Fruit fly (Drosophila melanogaster) whole organism, embryonic: Measurements from ENCODE around the gene CG3651.

Experiments
- Antp ChIP-seq: fragments of 200-800 bp; sonication (Bioruptor generic); optimal IDR thresholded peaks from 3 replicates; lab custom pipeline; 2016; ENCODE audit warnings: missing biosample characterization, missing genetic modification characterization
- B-H1 ChIP-seq: fragments of 200-800 bp; sonication (Bioruptor generic); IDR thresholded peaks from 3 replicates; pipeline ENCODE4 v1.3.6; 2022; ENCODE audit warnings: missing biosample characterization, missing genetic modification characterization
- Bgb ChIP-seq: fragments of 200-800 bp; sonication (Bioruptor generic); IDR thresholded peaks from 2 replicates; pipeline ENCODE4 v1.3.6; 2022; ENCODE audit warnings: missing biosample characterization, missing genetic modification characterization; ENCODE audit not compliant: partially characterized antibody
- CG10274 ChIP-seq: fragments of 200-800 bp; sonication (Bioruptor generic); optimal IDR thresholded peaks from 3 replicates; lab custom pipeline; 2017; ENCODE audit warnings: missing biosample characterization, mild to moderate bottlenecking, missing genetic modification characterization
- CG11093 ChIP-seq: fragments of 200-800 bp; sonication (Bioruptor generic); IDR thresholded peaks from 3 replicates; pipeline ENCODE4 v1.3.6; 2022; ENCODE audit warnings: missing biosample characterization, missing genetic modification characterization
- CG11723 ChIP-seq: fragments of 200-800 bp; sonication (Bioruptor generic); optimal IDR thresholded peaks from 2 replicates; lab custom pipeline; 2017; ENCODE audit warnings: missing biosample characterization, mild to moderate bottlenecking, missing genetic modification characterization
- CG1233 ChIP-seq: fragments of 200-800 bp; sonication (Bioruptor generic); optimal IDR thresholded peaks from 4 replicates; lab custom pipeline; 2018; ENCODE audit warnings: missing biosample characterization, mild to moderate bottlenecking, missing genetic modification characterization
- CG13775 ChIP-seq: fragments of 200-800 bp; sonication (Bioruptor generic); optimal IDR thresholded peaks from 3 replicates; lab custom pipeline; 2017; ENCODE audit warnings: missing biosample characterization, mild to moderate bottlenecking, missing genetic modification characterization
- CG14667 ChIP-seq: fragments of 200-800 bp; sonication (Bioruptor generic); IDR thresholded peaks from 2 replicates; pipeline ENCODE4 v1.3.6; 2022; ENCODE audit warnings: missing biosample characterization, missing genetic modification characterization
- CG14710 ChIP-seq: fragments of 200-800 bp; sonication (Bioruptor generic); optimal IDR thresholded peaks from 3 replicates; lab custom pipeline; 2019; ENCODE audit warnings: missing biosample characterization, mild to moderate bottlenecking, missing genetic modification characterization, moderate library complexity
- CG15011 ChIP-seq: fragments of 200-800 bp; sonication (Bioruptor generic); optimal IDR thresholded peaks from 3 replicates; lab custom pipeline; 2018; ENCODE audit warnings: missing biosample characterization, mild to moderate bottlenecking, missing genetic modification characterization
- CG15479 ChIP-seq: fragments of 200-800 bp; sonication (Bioruptor generic); optimal IDR thresholded peaks from 3 replicates; lab custom pipeline; 2019; ENCODE audit warnings: missing biosample characterization, mild to moderate bottlenecking, missing genetic modification characterization, moderate library complexity
- CG15514 ChIP-seq: fragments of 200-800 bp; sonication (Bioruptor generic); optimal IDR thresholded peaks from 3 replicates; lab custom pipeline; 2017; ENCODE audit warnings: missing biosample characterization, missing genetic modification characterization, mild to moderate bottlenecking, moderate library complexity, missing genetic modification reagents
- CG1603 ChIP-seq: fragments of 200-800 bp; sonication (Bioruptor generic); optimal IDR thresholded peaks from 2 replicates; lab custom pipeline; 2019; ENCODE audit warnings: missing biosample characterization, mild to moderate bottlenecking, missing genetic modification characterization, moderate library complexity
- CG16779 ChIP-seq: fragments of 200-800 bp; sonication (Bioruptor generic); IDR thresholded peaks from 2 replicates; pipeline ENCODE4 v1.3.6; 2022; ENCODE audit warnings: missing biosample characterization, missing genetic modification characterization
- CG16863 ChIP-seq: fragments of 200-800 bp; sonication (Bioruptor generic); optimal IDR thresholded peaks from 3 replicates; lab custom pipeline; 2016; ENCODE audit warnings: missing biosample characterization, missing genetic modification characterization
- CG17385 ChIP-seq: fragments of 200-800 bp; sonication (Bioruptor generic); optimal IDR thresholded peaks from 3 replicates; lab custom pipeline; 2018; ENCODE audit warnings: missing biosample characterization, mild to moderate bottlenecking, missing genetic modification characterization
- CG1832 ChIP-seq: fragments of 200-800 bp; sonication (Bioruptor generic); optimal IDR thresholded peaks from 2 replicates; lab custom pipeline; 2017; ENCODE audit warnings: missing biosample characterization, mild to moderate bottlenecking, missing genetic modification characterization, inconsistent platforms
- CG30403 ChIP-seq: fragments of 200-800 bp; sonication (Bioruptor generic); optimal IDR thresholded peaks from 3 replicates; lab custom pipeline; 2016; ENCODE audit warnings: missing biosample characterization, missing genetic modification characterization
- CG3163 ChIP-seq: fragments of 200-800 bp; sonication (Bioruptor generic); optimal IDR thresholded peaks from 3 replicates; lab custom pipeline; 2016; ENCODE audit warnings: missing biosample characterization, missing genetic modification characterization
- CG4820 ChIP-seq: fragments of 200-800 bp; sonication (Bioruptor generic); optimal IDR thresholded peaks from 3 replicates; lab custom pipeline; 2016; ENCODE audit warnings: missing biosample characterization, missing genetic modification characterization
- CG6813 ChIP-seq: fragments of 200-800 bp; sonication (Bioruptor generic); optimal IDR thresholded peaks from 2 replicates; lab custom pipeline; 2017; ENCODE audit warnings: missing biosample characterization, missing genetic modification characterization, mild to moderate bottlenecking, moderate library complexity, missing genetic modification reagents
- CG7928 ChIP-seq: fragments of 200-800 bp; sonication (Bioruptor generic); optimal IDR thresholded peaks from 2 replicates; lab custom pipeline; 2017; ENCODE audit warnings: missing biosample characterization, mild to moderate bottlenecking, missing genetic modification characterization
- CG8089 ChIP-seq: fragments of 200-800 bp; sonication (Bioruptor generic); optimal IDR thresholded peaks from 3 replicates; lab custom pipeline; 2016; ENCODE audit warnings: missing biosample characterization, missing genetic modification characterization
- CG9817 ChIP-seq: fragments of 200-800 bp; sonication (Bioruptor generic); optimal IDR thresholded peaks from 2 replicates; lab custom pipeline; 2018; ENCODE audit warnings: missing biosample characterization, mild to moderate bottlenecking, missing genetic modification characterization, moderate library complexity
- CoRest ChIP-seq: fragments of 200-800 bp; sonication (Bioruptor generic); optimal IDR thresholded peaks from 3 replicates; lab custom pipeline; 2018; ENCODE audit warnings: missing biosample characterization, mild to moderate bottlenecking, missing genetic modification characterization, moderate library complexity
- D19B ChIP-seq: fragments of 200-800 bp; sonication (Bioruptor generic); optimal IDR thresholded peaks from 2 replicates; lab custom pipeline; 2017; ENCODE audit warnings: missing biosample characterization, mild to moderate bottlenecking, missing genetic modification characterization
- Dref ChIP-seq: fragments of 200-800 bp; sonication (Bioruptor generic); IDR thresholded peaks from 2 replicates; pipeline ENCODE4 v1.3.6; 2022; ENCODE audit warnings: missing biosample characterization, missing genetic modification characterization
- Gug ChIP-seq: fragments of 200-800 bp; sonication (Bioruptor generic); IDR thresholded peaks from 4 replicates; pipeline ENCODE4 v1.3.6; 2022; ENCODE audit warnings: missing biosample characterization, missing genetic modification characterization
- Hr39 ChIP-seq: fragments of >200 bp; optimal IDR thresholded peaks from 2 replicates; lab custom pipeline; 2017
- Hr78 ChIP-seq, 2 experiments: fragments of 200-800 bp in 1 of 2; fragments of >200 bp in 1 of 2; sonication (Bioruptor generic) in 1 of 2; optimal IDR thresholded peaks; 2 replicates each; lab custom pipeline; 2017 to 2019; ENCODE audit warnings: missing biosample characterization in 2 of 2, missing genetic modification characterization in 2 of 2, mild to moderate bottlenecking in 1 of 2, moderate library complexity in 1 of 2
- Ptx1 ChIP-seq: fragments of 200-800 bp; sonication (Bioruptor generic); IDR thresholded peaks from 2 replicates; pipeline ENCODE4 v1.3.6; 2022; ENCODE audit warnings: missing biosample characterization, missing genetic modification characterization
- Ssrp ChIP-seq: fragments of 200-800 bp; sonication (Bioruptor generic); optimal IDR thresholded peaks from 2 replicates; lab custom pipeline; 2018; ENCODE audit warnings: missing biosample characterization, mild to moderate bottlenecking, missing genetic modification characterization, moderate library complexity
- Tbp ChIP-seq: fragments of >200 bp; optimal IDR thresholded peaks from 2 replicates; lab custom pipeline; 2018; ENCODE audit warnings: missing biosample characterization, missing genetic modification characterization
- Usf ChIP-seq: fragments of 200-800 bp; sonication (Bioruptor generic); optimal IDR thresholded peaks from 2 replicates; lab custom pipeline; 2017; ENCODE audit warnings: missing genotype, missing biosample characterization, missing genetic modification characterization
- abd-A ChIP-seq: fragments of 200-800 bp; sonication (Bioruptor generic); optimal IDR thresholded peaks from 3 replicates; lab custom pipeline; 2019; ENCODE audit warnings: missing biosample characterization, mild to moderate bottlenecking, missing genetic modification characterization, moderate library complexity
- cad ChIP-seq: fragments of >200 bp; optimal IDR thresholded peaks from 2 replicates; lab custom pipeline; 2017; ENCODE audit warnings: missing biosample characterization, missing genetic modification characterization
- cas ChIP-seq: fragments of 200-800 bp; sonication (Bioruptor generic); IDR thresholded peaks from 2 replicates; pipeline ENCODE4 v1.3.6; 2022; ENCODE audit warnings: missing biosample characterization, missing genetic modification characterization
- caup ChIP-seq: fragments of 200-800 bp; sonication (Bioruptor generic); optimal IDR thresholded peaks from 3 replicates; lab custom pipeline; 2017; ENCODE audit warnings: missing biosample characterization, mild to moderate bottlenecking, missing genetic modification characterization, moderate library complexity; ENCODE audit not compliant: severe bottlenecking
- da ChIP-seq: fragments of 200-800 bp; sonication (Bioruptor generic); optimal IDR thresholded peaks from 2 replicates; lab custom pipeline; 2016; ENCODE audit warnings: missing biosample characterization, missing genetic modification characterization
- dpn ChIP-seq, 2 experiments: fragments of 200-800 bp; sonication (Bioruptor generic); optimal IDR thresholded peaks; 3 replicates each; lab custom pipeline; 2016; ENCODE audit warnings: missing biosample characterization in 2 of 2, missing genetic modification characterization in 2 of 2
- emc ChIP-seq: fragments of 200-800 bp; sonication (Bioruptor generic); optimal IDR thresholded peaks from 2 replicates; lab custom pipeline; 2016; ENCODE audit warnings: missing biosample characterization, missing genetic modification characterization
- gro ChIP-seq: fragments of 200-800 bp; sonication (Bioruptor generic); optimal IDR thresholded peaks from 2 replicates; lab custom pipeline; 2016; ENCODE audit warnings: missing biosample characterization, missing genetic modification characterization
- ham ChIP-seq: fragments of 200-800 bp; sonication (Bioruptor generic); IDR thresholded peaks from 2 replicates; pipeline ENCODE4 v1.3.6; 2022; ENCODE audit warnings: missing biosample characterization, missing genetic modification characterization
- nom ChIP-seq: fragments of 200-800 bp; sonication (Bioruptor generic); optimal IDR thresholded peaks from 2 replicates; lab custom pipeline; 2017; ENCODE audit warnings: missing biosample characterization, missing genetic modification characterization, mild to moderate bottlenecking, moderate library complexity, missing genetic modification reagents
- sc ChIP-seq, 3 experiments: fragments of >200 bp in 2 of 3; fragments of 200-800 bp in 1 of 3; sonication (Bioruptor generic) in 1 of 3; optimal IDR thresholded peaks; 2 replicates in 2 of 3; 3 replicates in 1 of 3; lab custom pipeline; 2017; ENCODE audit warnings: mild to moderate bottlenecking in 1 of 3, missing biosample characterization in 1 of 3, missing genetic modification characterization in 1 of 3, missing genetic modification reagents in 1 of 3
- sens ChIP-seq: fragments of 200-800 bp; sonication (Bioruptor generic); peaks from one replicate; lab custom pipeline; 2016; ENCODE audit warnings: missing biosample characterization, missing genetic modification characterization
- sr ChIP-seq: fragments of 200-800 bp; sonication (Bioruptor generic); IDR thresholded peaks from 3 replicates; pipeline ENCODE4 v1.3.6; 2022; ENCODE audit warnings: missing biosample characterization, missing genetic modification characterization
- sug ChIP-seq: fragments of 200-800 bp; optimal IDR thresholded peaks from 2 replicates; lab custom pipeline; 2019; ENCODE audit warnings: missing biosample characterization, mild to moderate bottlenecking, missing genetic modification characterization, moderate library complexity
- ttk ChIP-seq: fragments of 200-800 bp; sonication (Bioruptor generic); IDR thresholded peaks from 2 replicates; pipeline ENCODE4 v2.1.2; 2022; ENCODE audit warnings: missing biosample characterization, missing genetic modification characterization

The CG3651 gene

DNA sequence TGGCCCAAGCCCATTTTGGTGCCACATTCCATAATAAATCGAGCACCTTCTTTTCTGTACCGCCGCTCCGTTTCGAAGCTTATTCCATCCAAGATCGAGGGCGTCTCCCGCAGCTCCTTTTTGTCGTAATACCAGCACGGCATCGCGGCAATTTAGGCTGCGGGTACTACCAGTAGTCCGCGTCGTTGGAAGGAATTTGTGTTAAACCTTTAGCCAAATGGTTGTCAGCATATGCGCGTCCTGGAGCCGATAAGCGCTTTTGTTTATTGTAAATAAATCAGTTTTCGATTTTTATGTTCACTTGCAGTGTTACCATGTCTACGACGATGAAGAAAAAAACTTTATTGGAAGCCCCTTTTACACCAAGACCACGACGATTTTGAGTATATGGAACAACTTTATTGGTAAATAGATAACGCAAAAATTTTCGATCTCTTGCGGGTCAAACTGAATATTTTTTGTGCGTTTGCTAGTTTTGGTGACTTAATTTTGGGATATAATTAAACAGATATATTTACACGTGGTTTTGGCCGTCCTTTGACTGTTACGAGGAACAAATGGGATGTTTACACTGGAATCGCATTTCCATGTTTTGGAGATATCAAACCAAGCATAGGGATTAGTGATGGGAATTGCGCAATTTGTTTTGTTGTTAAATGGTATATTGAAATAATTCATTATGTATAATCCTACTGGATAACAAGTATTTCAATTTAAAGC lies 8.6 kb downstream of the CG3651 start, which contains the start of gene CycK (continued):
- no peak for TF ChIP-seq CG11093 (GFP tag; lab: Robert Waterston, UW)
- peak in 1 of 2 experiments; percentile 20 for TF ChIP-seq dpn (GFP tag; optimal IDR thresholded peaks at IDR 0.05; lab: Kevin White, UChicago)
- TF ChIP-seq CG4820 (GFP tag; lab: Kevin White, UChicago): no peak
- no peak for TF ChIP-seq CG16863
- TF ChIP-seq Hr78 (GFP tag; optimal IDR thresholded peaks at IDR 0.05; lab: Kevin White, UChicago): no peak
- TF ChIP-seq cad (GFP tag; lab: Kevin White, UChicago): no peak
- no peak for TF ChIP-seq CG13775 (GFP tag; lab: Kevin White, UChicago)
- no peak for TF ChIP-seq gro (GFP tag; lab: Kevin White, UChicago)
- no peak for TF ChIP-seq Usf (GFP tag; lab: Kevin White, UChicago)
- TF ChIP-seq Hr39: no peak
- TF ChIP-seq sug (tag; lab: Kevin White, UChicago): peak; percentile 18
- no peak for TF ChIP-seq CG14667 (GFP tag; lab: Robert Waterston, UW)
- TF ChIP-seq CG11723 (GFP tag; lab: Kevin White, UChicago): peak; percentile 84
- peak; percentile 46 for TF ChIP-seq CG14710 (tag; lab: Kevin White, UChicago)
- TF ChIP-seq nom (GFP tag; lab: Kevin White, UChicago): no peak
- TF ChIP-seq CG1832 (GFP tag; lab: Kevin White, UChicago): no peak
- no peak for TF ChIP-seq emc (GFP tag; lab: Kevin White, UChicago)
- TF ChIP-seq Ssrp (tag; lab: Kevin White, UChicago): no peak
- TF ChIP-seq CG3163 (GFP tag; lab: Kevin White, UChicago): no peak
- TF ChIP-seq Bgb: no peak
- peak; percentile 30; the same call in 1 of the 2 replicates for TF ChIP-seq Ptx1 (GFP tag; lab: Robert Waterston, UW)
- TF ChIP-seq sens (GFP tag; lab: Kevin White, UChicago): peak; percentile 86
- peak; percentile 32 for TF ChIP-seq CG15514
- no peak for TF ChIP-seq sr (GFP tag; lab: Robert Waterston, UW)
- no peak for TF ChIP-seq CG6813 (GFP tag; lab: Kevin White, UChicago)
- TF ChIP-seq CoRest: peak; percentile 42
- TF ChIP-seq caup (GFP tag; lab: Kevin White, UChicago): no peak
- TF ChIP-seq Dref: no peak
- no peak for TF ChIP-seq CG17385 (GFP tag; lab: Kevin White, UChicago)
- TF ChIP-seq Gug (GFP tag; lab: Robert Waterston, UW): no peak
- TF ChIP-seq Tbp (GFP tag; lab: Kevin White, UChicago): no peak
- TF ChIP-seq CG15011 (GFP tag; lab: Kevin White, UChicago): no peak
- TF ChIP-seq B-H1 (GFP tag; lab: Robert Waterston, UW): no peak
- TF ChIP-seq abd-A (tag; lab: Kevin White, UChicago): no peak
- no peak for TF ChIP-seq D19B
- TF ChIP-seq CG1233 (GFP tag; lab: Kevin White, UChicago): no peak
- TF ChIP-seq da (GFP tag; lab: Kevin White, UChicago): no peak
- TF ChIP-seq ttk (GFP tag; lab: Robert Waterston, UW): no peak
- peak; percentile 18 for TF ChIP-seq CG9817 (tag; lab: Kevin White, UChicago)
- peak; percentile 22 for TF ChIP-seq CG15479 (GFP tag; lab: Kevin White, UChicago)
- no peak for TF ChIP-seq sc (optimal IDR thresholded peaks at IDR 0.05; lab: Kevin White, UChicago)
- no peak for TF ChIP-seq sc (GFP tag; optimal IDR thresholded peaks at IDR 0.05; lab: Kevin White, UChicago)
- no peak for TF ChIP-seq CG16779 (GFP tag; lab: Robert Waterston, UW)
- no peak for TF ChIP-seq CG30403 (GFP tag; lab: Kevin White, UChicago)
- TF ChIP-seq CG10274 (GFP tag; lab: Kevin White, UChicago): no peak
- TF ChIP-seq cas (GFP tag; lab: Robert Waterston, UW): no peak
- peak; percentile 93 for TF ChIP-seq CG1603
- TF ChIP-seq CG7928 (GFP tag; lab: Kevin White, UChicago): no peak
- TF ChIP-seq CG8089 (GFP tag; lab: Kevin White, UChicago): peak; percentile 3
- peak; percentile 18 for TF ChIP-seq Antp
- TF ChIP-seq ham (GFP tag; lab: Robert Waterston, UW): no peak
